Fruit fly (Drosophila melanogaster): ENCODE results near the gene TwdlP.
A peak's percentile ranks its signal among the peaks of the same experiment; 100 is the strongest.

Gene TwdlP

dm6 chr3R:26621314-26621813 lies at the start of gene TwdlP:
TwdlP (minus strand) TSS chr3R:26621364.
- TF ChIP-seq Snoo (tag; optimal IDR thresholded peaks at IDR 0.05) (no peak), CG17806 (tag; optimal IDR thresholded peaks at IDR 0.05) (no peak), CG15710 (tag; optimal IDR thresholded peaks at IDR 0.05) (no peak), CG34367 (tag; optimal IDR thresholded peaks at IDR 0.05) (no peak), gl (tag; optimal IDR thresholded peaks at IDR 0.05) (no peak), CG12605 (GFP tag; IDR thresholded peaks at IDR 0.05) (no peak), CG9948 (tag; optimal IDR thresholded peaks at IDR 0.05) (no peak), Ets98B (GFP tag; IDR thresholded peaks at IDR 0.05) (no peak), CG14655 (GFP tag; optimal IDR thresholded peaks at IDR 0.05) (no peak), Pif1A (GFP tag; optimal IDR thresholded peaks at IDR 0.05) (no peak), CG8301 (tag; optimal IDR thresholded peaks at IDR 0.05) (no peak), D1 (tag; optimal IDR thresholded peaks at IDR 0.05) (no peak), Pif1B (GFP tag; optimal IDR thresholded peaks at IDR 0.05) (no peak), CG13204 (GFP tag; optimal IDR thresholded peaks at IDR 0.05) (no peak), rn (GFP tag; IDR thresholded peaks at IDR 0.05) (no peak), CG4496 (GFP tag; IDR thresholded peaks at IDR 0.05) (no peak), EcR (GFP tag; optimal IDR thresholded peaks at IDR 0.05) (no peak), CG8159 (tag; optimal IDR thresholded peaks at IDR 0.05) (no peak), CG10348 (GFP tag; IDR thresholded peaks at IDR 0.05) (no peak), CG32121 (GFP tag; IDR thresholded peaks at IDR 0.05) (no peak)

- TF ChIP-seq CG13204 (GFP tag; optimal IDR thresholded peaks at IDR 0.05): no peak
- no peak for TF ChIP-seq Snoo (tag; optimal IDR thresholded peaks at IDR 0.05)
- TF ChIP-seq CG32121 (GFP tag; IDR thresholded peaks at IDR 0.05): no peak
- TF ChIP-seq Ets98B (GFP tag; IDR thresholded peaks at IDR 0.05): no peak
- TF ChIP-seq CG14655 (GFP tag; optimal IDR thresholded peaks at IDR 0.05): no peak
- no peak for TF ChIP-seq CG15710 (tag; optimal IDR thresholded peaks at IDR 0.05)
Measured at dm6 chr3R:26670277-26670676, 49.1 kb upstream of the TwdlP start.

- TF ChIP-seq CG34367 (tag; optimal IDR thresholded peaks at IDR 0.05): no peak
- no peak for TF ChIP-seq rn (GFP tag; IDR thresholded peaks at IDR 0.05)
- no peak for TF ChIP-seq Pif1B (GFP tag; optimal IDR thresholded peaks at IDR 0.05)
- TF ChIP-seq CG10348 (GFP tag; IDR thresholded peaks at IDR 0.05): no peak
- no peak for TF ChIP-seq CG8159 (tag; optimal IDR thresholded peaks at IDR 0.05)
- no peak for TF ChIP-seq CG13204 (GFP tag; optimal IDR thresholded peaks at IDR 0.05)
- TF ChIP-seq gl (tag; optimal IDR thresholded peaks at IDR 0.05): no peak
- no peak for TF ChIP-seq CG8301 (tag; optimal IDR thresholded peaks at IDR 0.05)
- no peak for TF ChIP-seq CG4496 (GFP tag; IDR thresholded peaks at IDR 0.05)
- no peak for TF ChIP-seq Pif1A (GFP tag; optimal IDR thresholded peaks at IDR 0.05)
- TF ChIP-seq CG17806 (tag; optimal IDR thresholded peaks at IDR 0.05): no peak
- TF ChIP-seq fd96Ca (GFP tag; IDR thresholded peaks at IDR 0.05): no peak
- no peak for TF ChIP-seq Snoo (tag; optimal IDR thresholded peaks at IDR 0.05)
Measured at dm6 chr3R:26656140-26656539, 35.0 kb upstream of the TwdlP start, which contains the start of gene Tb. Tb (plus strand) TSS chr3R:26656440.

- TF ChIP-seq CG9948 (tag; optimal IDR thresholded peaks at IDR 0.05) (no peak), CG34367 (tag; optimal IDR thresholded peaks at IDR 0.05) (no peak), CG8159 (tag; optimal IDR thresholded peaks at IDR 0.05) (no peak), Pif1A (GFP tag; optimal IDR thresholded peaks at IDR 0.05) (no peak), CG14655 (GFP tag; optimal IDR thresholded peaks at IDR 0.05) (no peak), EcR (GFP tag; optimal IDR thresholded peaks at IDR 0.05) (no peak), rn (GFP tag; IDR thresholded peaks at IDR 0.05) (no peak), Snoo (tag; optimal IDR thresholded peaks at IDR 0.05) (no peak), CG8301 (tag; optimal IDR thresholded peaks at IDR 0.05) (no peak), CG32121 (GFP tag; IDR thresholded peaks at IDR 0.05) (no peak)
Measured at dm6 chr3R:26655416-26655945, 34.3 kb upstream of the TwdlP start.

dm6 chr3R:26654594-26654993 lies 33.4 kb upstream of the TwdlP start:
- TF ChIP-seq CG4496 (GFP tag; IDR thresholded peaks at IDR 0.05): peak; percentile 42; the same call in 1 of the 3 replicates
- TF ChIP-seq Ets98B (GFP tag; IDR thresholded peaks at IDR 0.05): no peak; the same call in 1 of the 2 replicates
- no peak for TF ChIP-seq rn (GFP tag; IDR thresholded peaks at IDR 0.05)
- TF ChIP-seq CG9948 (tag; optimal IDR thresholded peaks at IDR 0.05): no peak
- TF ChIP-seq Snoo (tag; optimal IDR thresholded peaks at IDR 0.05): no peak
- TF ChIP-seq CG15710 (tag; optimal IDR thresholded peaks at IDR 0.05): no peak
- no peak for TF ChIP-seq EcR (GFP tag; optimal IDR thresholded peaks at IDR 0.05)
- no peak for TF ChIP-seq CG32121 (GFP tag; IDR thresholded peaks at IDR 0.05)
- no peak for TF ChIP-seq CG34367 (tag; optimal IDR thresholded peaks at IDR 0.05)
- TF ChIP-seq CG17806 (tag; optimal IDR thresholded peaks at IDR 0.05): no peak
- peak; percentile 6 for TF ChIP-seq CG8159 (tag; optimal IDR thresholded peaks at IDR 0.05)
- peak; percentile 41 for TF ChIP-seq CG14655 (GFP tag; optimal IDR thresholded peaks at IDR 0.05)
- TF ChIP-seq CG13204 (GFP tag; optimal IDR thresholded peaks at IDR 0.05): no peak
- no peak for TF ChIP-seq Pif1B (GFP tag; optimal IDR thresholded peaks at IDR 0.05)
- TF ChIP-seq CG8301 (tag; optimal IDR thresholded peaks at IDR 0.05): no peak
- TF ChIP-seq Pif1A (GFP tag; optimal IDR thresholded peaks at IDR 0.05): peak; percentile 4
- TF ChIP-seq fd96Ca (GFP tag; IDR thresholded peaks at IDR 0.05): peak; percentile 70; the same call in 2 of the 3 replicates
- no peak for TF ChIP-seq gl (tag; optimal IDR thresholded peaks at IDR 0.05)
- no peak for TF ChIP-seq CG10348 (GFP tag; IDR thresholded peaks at IDR 0.05)
- no peak for TF ChIP-seq CG12605 (GFP tag; IDR thresholded peaks at IDR 0.05)
- TF ChIP-seq D1 (tag; optimal IDR thresholded peaks at IDR 0.05): no peak

dm6 chr3R:26639503-26640075 lies 18.4 kb upstream of the TwdlP start, which contains the start of gene TwdlD:
TwdlD (plus strand) TSS chr3R:26640025.
- no peak for TF ChIP-seq CG17806 (tag; optimal IDR thresholded peaks at IDR 0.05)
- no peak for TF ChIP-seq fd96Ca (GFP tag; IDR thresholded peaks at IDR 0.05)
- TF ChIP-seq CG14655 (GFP tag; optimal IDR thresholded peaks at IDR 0.05): no peak
- no peak for TF ChIP-seq CG9948 (tag; optimal IDR thresholded peaks at IDR 0.05)
- no peak for TF ChIP-seq CG12605 (GFP tag; IDR thresholded peaks at IDR 0.05)
- TF ChIP-seq CG8159 (tag; optimal IDR thresholded peaks at IDR 0.05): no peak
- TF ChIP-seq rn (GFP tag; IDR thresholded peaks at IDR 0.05): no peak
- no peak for TF ChIP-seq Ets98B (GFP tag; IDR thresholded peaks at IDR 0.05)
- TF ChIP-seq CG8301 (tag; optimal IDR thresholded peaks at IDR 0.05): no peak
- TF ChIP-seq CG4496 (GFP tag; IDR thresholded peaks at IDR 0.05): no peak
- TF ChIP-seq Pif1B (GFP tag; optimal IDR thresholded peaks at IDR 0.05): no peak
- TF ChIP-seq CG15710 (tag; optimal IDR thresholded peaks at IDR 0.05): no peak
- no peak for TF ChIP-seq gl (tag; optimal IDR thresholded peaks at IDR 0.05)
- no peak for TF ChIP-seq D1 (tag; optimal IDR thresholded peaks at IDR 0.05)
- TF ChIP-seq CG10348 (GFP tag; IDR thresholded peaks at IDR 0.05): no peak
- TF ChIP-seq Pif1A (GFP tag; optimal IDR thresholded peaks at IDR 0.05): no peak
- no peak for TF ChIP-seq CG13204 (GFP tag; optimal IDR thresholded peaks at IDR 0.05)
- no peak for TF ChIP-seq CG34367 (tag; optimal IDR thresholded peaks at IDR 0.05)
